Fruit fly (Drosophila melanogaster): ENCODE measurements around the gene CG33124.

dm6 chr2L:2242139-2242538 is 33.2 kb upstream of the CG33124 start, which contains the start of gene CG4267:
- no peak for TF ChIP-seq Sin3A (optimal IDR thresholded peaks at IDR 0.05)
- no peak for TF ChIP-seq h (optimal IDR thresholded peaks at IDR 0.05)
- no peak for TF ChIP-seq psq (optimal IDR thresholded peaks at IDR 0.05)
- no peak for TF ChIP-seq insv (optimal IDR thresholded peaks at IDR 0.05)
- no peak for TF ChIP-seq ttk (optimal IDR thresholded peaks at IDR 0.05)
- TF ChIP-seq Myc (optimal IDR thresholded peaks at IDR 0.05), result no peak
